Fruit fly (Drosophila melanogaster): ENCODE data around the gene Vps24.

- TF ChIP-seq CG10348 (GFP tag; IDR thresholded peaks at IDR 0.05): no peak
- no peak for TF ChIP-seq EcR (GFP tag; optimal IDR thresholded peaks at IDR 0.05)
- no peak for TF ChIP-seq CG4496 (GFP tag; IDR thresholded peaks at IDR 0.05)
- TF ChIP-seq Pif1A (GFP tag; optimal IDR thresholded peaks at IDR 0.05): no peak
- TF ChIP-seq Snoo (tag; optimal IDR thresholded peaks at IDR 0.05): no peak
- no peak for TF ChIP-seq CG8159 (tag; optimal IDR thresholded peaks at IDR 0.05)
- no peak for TF ChIP-seq rn (GFP tag; IDR thresholded peaks at IDR 0.05)
- TF ChIP-seq CG32121 (GFP tag; IDR thresholded peaks at IDR 0.05): no peak
- TF ChIP-seq Ets98B (GFP tag; IDR thresholded peaks at IDR 0.05): no peak
- TF ChIP-seq Pif1B (GFP tag; optimal IDR thresholded peaks at IDR 0.05): no peak
These were observed 30.7 kb downstream of the Vps24 start, which contains the start of gene cpx for dm6 chr3R:4280062-4280461.

Data from whole organism, pupa.